Worm (Caenorhabditis elegans): ENCODE data around the gene str-136.

DNA sequence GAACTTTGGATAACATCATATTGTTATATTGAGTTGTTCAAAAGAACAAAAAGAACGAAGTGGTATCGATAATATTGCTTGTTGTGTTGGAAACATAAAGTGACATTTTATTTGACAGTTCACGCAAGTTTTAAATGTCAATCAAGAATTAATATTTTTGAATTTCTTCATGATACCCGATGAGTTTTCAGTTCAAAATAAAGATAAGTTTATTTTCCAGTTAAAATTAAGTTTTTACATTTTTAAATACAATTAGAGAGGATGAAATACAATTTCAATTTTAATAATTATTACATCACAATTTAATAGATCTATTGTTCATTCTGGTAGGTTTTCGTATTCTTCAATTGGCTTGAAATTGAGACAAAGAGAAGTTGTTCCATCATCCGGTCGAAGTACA is 18.8 kb upstream of the str-136 start, which contains the start of gene W02D7.4:
- no peak for TF ChIP-seq fkh-10 (GFP tag; optimal IDR thresholded peaks at IDR 0.05)
- no peak for TF ChIP-seq fos-1 (tag; optimal IDR thresholded peaks at IDR 0.05)
- no peak for TF ChIP-seq nhr-12 (tag; optimal IDR thresholded peaks at IDR 0.05)
- TF ChIP-seq nhr-76 (tag; optimal IDR thresholded peaks at IDR 0.05): no peak

Data from whole organism, L3 larva.